Fruit fly (Drosophila melanogaster): ENCODE measurements around the gene Zw10.

The Zw10 gene

DNA sequence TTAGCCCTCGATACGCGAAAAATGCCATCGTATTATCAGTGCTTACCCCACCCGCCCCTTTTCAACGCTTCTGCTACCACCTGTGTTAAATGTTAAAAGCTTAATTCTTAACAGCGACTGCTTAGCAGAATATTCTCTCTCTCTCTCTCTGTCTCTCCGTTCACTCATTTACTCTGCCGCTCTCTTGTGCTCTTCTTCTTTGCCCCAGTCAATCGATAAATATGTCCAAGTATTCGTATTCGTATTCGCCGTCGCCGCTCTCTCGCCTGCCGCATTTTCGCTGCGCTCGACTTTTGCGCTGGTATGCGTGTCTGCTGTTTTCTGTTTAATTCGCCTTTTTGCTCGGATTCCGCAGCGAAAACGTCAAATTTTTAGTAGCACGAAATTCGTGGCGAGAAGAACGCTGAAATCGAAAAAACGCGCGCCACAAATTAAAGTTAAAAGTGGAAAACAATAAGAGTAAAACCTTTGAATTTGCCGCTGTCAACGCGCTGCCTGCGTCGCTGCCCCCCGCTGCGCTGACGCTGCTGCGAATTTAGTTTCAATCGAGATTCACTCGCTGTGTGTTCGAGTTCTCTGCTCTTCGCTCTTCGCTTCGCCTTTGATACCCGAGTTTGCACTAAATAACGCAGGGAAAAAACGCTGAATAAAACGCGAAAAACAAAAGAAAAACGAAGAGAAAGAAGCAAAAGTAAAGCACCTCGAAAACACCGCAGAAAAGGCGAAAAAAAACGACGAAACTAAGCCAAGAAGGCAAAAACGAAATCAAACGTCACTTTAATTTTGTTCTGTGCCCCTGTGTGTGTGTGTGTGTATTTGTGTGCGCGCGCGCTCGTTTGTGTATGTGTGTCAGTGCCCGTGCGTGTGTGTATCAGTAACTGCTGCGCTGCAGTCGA, 38.7 kb downstream of the Zw10 start (continued):
- TF ChIP-seq kni (GFP tag; optimal IDR thresholded peaks at IDR 0.05) (no peak), zfh2 (GFP tag; optimal IDR thresholded peaks at IDR 0.05) (no peak), Nf-YB (GFP tag; optimal IDR thresholded peaks at IDR 0.05) (no peak), CG15514 (GFP tag; optimal IDR thresholded peaks at IDR 0.05) (peak; percentile 8), cwo (GFP tag; optimal IDR thresholded peaks at IDR 0.05) (no peak), sug (tag; optimal IDR thresholded peaks at IDR 0.05) (peak; percentile 53), Oli (tag; optimal IDR thresholded peaks at IDR 0.05) (no peak), pnt (GFP tag; optimal IDR thresholded peaks at IDR 0.05) (no peak), kay (GFP tag; optimal IDR thresholded peaks at IDR 0.05) (no peak), lov (optimal IDR thresholded peaks at IDR 0.05) (no peak), lov (GFP tag; IDR thresholded peaks at IDR 0.05) (no peak), PHDP (tag; optimal IDR thresholded peaks at IDR 0.05) (no peak), Ets97D (GFP tag; optimal IDR thresholded peaks at IDR 0.05) (no peak), CG32532 (GFP tag; IDR thresholded peaks at IDR 0.05) (peak; percentile 58; the same call in 1 of the 2 replicates), CG18262 (tag; optimal IDR thresholded peaks at IDR 0.05) (peak; percentile 14), CG13287 (GFP tag; IDR thresholded peaks at IDR 0.05; ENCODE audit: partially characterized antibody) (0 out of 2 replicates have a peak, but pooled peaks have one; percentile 33), ap (GFP tag; IDR thresholded peaks at IDR 0.05) (no peak), Ets65A (GFP tag) (no peak), Blimp-1 (GFP tag; optimal IDR thresholded peaks at IDR 0.05) (no peak), gro (GFP tag; optimal IDR thresholded peaks at IDR 0.05) (peak; percentile 2), zen (tag; optimal IDR thresholded peaks at IDR 0.05) (no peak), tna (GFP tag; IDR thresholded peaks at IDR 0.05; ENCODE audit: partially characterized antibody) (no peak), cg (GFP tag; optimal IDR thresholded peaks at IDR 0.05) (peak; percentile 89), emc (GFP tag; optimal IDR thresholded peaks at IDR 0.05) (no peak), corto (GFP tag; optimal IDR thresholded peaks at IDR 0.05) (peak; percentile 50), Tbp (GFP tag; optimal IDR thresholded peaks at IDR 0.05) (no peak), CG14014 (GFP tag; IDR thresholded peaks at IDR 0.05) (no peak), Fer1 (GFP tag; optimal IDR thresholded peaks at IDR 0.05) (no peak), Drgx (GFP tag; IDR thresholded peaks at IDR 0.05) (peak; percentile 28; the same call in 1 of the 2 replicates), gfzf (GFP tag; optimal IDR thresholded peaks at IDR 0.05) (no peak), chinmo (GFP tag; IDR thresholded peaks at IDR 0.05; ENCODE audit: partially characterized antibody) (peak; percentile 60; the same call in 1 of the 4 replicates), CG10431 (GFP tag; optimal IDR thresholded peaks at IDR 0.05) (no peak), CG10565 (GFP tag; optimal IDR thresholded peaks at IDR 0.05) (no peak), nerfin-2 (GFP tag; IDR thresholded peaks at IDR 0.05; ENCODE audit: partially characterized antibody) (no peak), CG1602 (GFP tag; optimal IDR thresholded peaks at IDR 0.05) (no peak), eve (GFP tag; optimal IDR thresholded peaks at IDR 0.05) (no peak), HLHmδ (GFP tag; optimal IDR thresholded peaks at IDR 0.05) (no peak), seq (GFP tag; IDR thresholded peaks at IDR 0.05) (no peak), CG32772 (GFP tag; IDR thresholded peaks at IDR 0.05) (no peak), Rx (GFP tag; IDR thresholded peaks at IDR 0.05) (no peak), Sry-β (GFP tag; optimal IDR thresholded peaks at IDR 0.05) (no peak), tgo (GFP tag; IDR thresholded peaks at IDR 0.05) (no peak), pzg (GFP tag; optimal IDR thresholded peaks at IDR 0.05) (no peak), E2f1 (GFP tag; IDR thresholded peaks at IDR 0.05) (no peak), Awh (GFP tag; IDR thresholded peaks at IDR 0.05) (no peak), H2.0 (GFP tag; IDR thresholded peaks at IDR 0.05) (no peak), pfk (GFP tag; optimal IDR thresholded peaks at IDR 0.05) (peak; percentile 40), CG18764 (GFP tag; optimal IDR thresholded peaks at IDR 0.05) (no peak), HmgZ (tag; optimal IDR thresholded peaks at IDR 0.05) (no peak)
